Worm (Caenorhabditis elegans) whole organism, L4/young adult: Measurements from ENCODE around the gene ceh-31.

Source experiments
- dao-5 ChIP-seq: sonication (generic microtip); optimal IDR thresholded peaks from 2 replicates; lab custom pipeline; 2016; ENCODE audit warnings: missing genotype, missing genetic modification characterization, moderate library complexity, missing compliant biosample characterization
- him-1 ChIP-seq: sonication (generic microtip); optimal IDR thresholded peaks from 2 replicates; lab custom pipeline; 2016; ENCODE audit warnings: missing genotype, missing genetic modification reagents, missing genetic modification characterization, missing compliant biosample characterization

- TF ChIP-seq him-1: no peak
- no peak for TF ChIP-seq dao-5 (tag; lab: Kevin White, UChicago)
Measured at ce11 chrX:3070322-3070721, at the start of gene ceh-31.
